Fruit fly (Drosophila melanogaster): ENCODE results near the gene ssp6.
A peak's percentile ranks its signal among the peaks of the same experiment; 100 is the strongest.

The ssp6 gene

dm6 chr3L:6074975-6075692 is 1.4 kb upstream of the ssp6 start, which contains the start of the genes CG13295 and CG6610 (continued):
- no peak for TF ChIP-seq bbx (GFP tag; IDR thresholded peaks at IDR 0.05; ENCODE audit: partially characterized antibody)
- TF ChIP-seq CG14667 (GFP tag; IDR thresholded peaks at IDR 0.05) = peak; percentile 46; the same call in 1 of the 2 replicates
- TF ChIP-seq Stat92E (GFP tag; optimal IDR thresholded peaks at IDR 0.05) = peak in 1 of 3 experiments; percentile 25
- no peak for TF ChIP-seq prd (optimal IDR thresholded peaks at IDR 0.05)
- TF ChIP-seq prd (GFP tag; IDR thresholded peaks at IDR 0.05) = peak; percentile 75
- no peak for TF ChIP-seq vfl (GFP tag; optimal IDR thresholded peaks at IDR 0.05)
- TF ChIP-seq gsb-n (tag; optimal IDR thresholded peaks at IDR 0.05) = peak; percentile 11
- peak; percentile 76 for TF ChIP-seq CG2678 (tag; optimal IDR thresholded peaks at IDR 0.05)
- TF ChIP-seq D (optimal IDR thresholded peaks at IDR 0.05) = no peak
- TF ChIP-seq D (GFP tag; optimal IDR thresholded peaks at IDR 0.05) = peak; percentile 17
- TF ChIP-seq CG9876 (GFP tag; optimal IDR thresholded peaks at IDR 0.05) = no peak
- TF ChIP-seq HLH54F (GFP tag; optimal IDR thresholded peaks at IDR 0.05) = peak; percentile 31
- no peak for TF ChIP-seq btn (GFP tag; optimal IDR thresholded peaks at IDR 0.05)
- peak; percentile 60 for TF ChIP-seq CG11085 (GFP tag; IDR thresholded peaks at IDR 0.05)
- TF ChIP-seq gcm (GFP tag; optimal IDR thresholded peaks at IDR 0.05) = peak; percentile 11
- TF ChIP-seq Ssrp (tag; optimal IDR thresholded peaks at IDR 0.05) = peak; percentile 38
- TF ChIP-seq H2.0 (GFP tag; IDR thresholded peaks at IDR 0.05) = no peak
- no peak for TF ChIP-seq Asciz (GFP tag; optimal IDR thresholded peaks at IDR 0.05)
- no peak for TF ChIP-seq org-1 (GFP tag; optimal IDR thresholded peaks at IDR 0.05)
- TF ChIP-seq ewg (GFP tag; optimal IDR thresholded peaks at IDR 0.05) = peak; percentile 48
- peak; percentile 69; the same call in 2 of the 3 replicates for TF ChIP-seq dysf (GFP tag; IDR thresholded peaks at IDR 0.05)
- TF ChIP-seq Fer1 (GFP tag; optimal IDR thresholded peaks at IDR 0.05) = peak; percentile 37
- TF ChIP-seq CG12155 (GFP tag; optimal IDR thresholded peaks at IDR 0.05) = peak; percentile 44
- TF ChIP-seq Hr51 (GFP tag; optimal IDR thresholded peaks at IDR 0.05) = peak; percentile 59 to 68
- peak; percentile 46; the same call in 1 of the 3 replicates for TF ChIP-seq Aef1 (GFP tag; IDR thresholded peaks at IDR 0.05)
- peak; percentile 40 for TF ChIP-seq pum (GFP tag; optimal IDR thresholded peaks at IDR 0.05)
- TF ChIP-seq CG12769 (tag; optimal IDR thresholded peaks at IDR 0.05) = no peak
- peak; percentile 27; the same call in 1 of the 2 replicates for TF ChIP-seq HLH3B (GFP tag; IDR thresholded peaks at IDR 0.05)
- TF ChIP-seq gfzf (GFP tag; optimal IDR thresholded peaks at IDR 0.05) = peak; percentile 76
- peak; percentile 16 for TF ChIP-seq CG4854 (GFP tag; optimal IDR thresholded peaks at IDR 0.05)
- TF ChIP-seq B-H1 (GFP tag; IDR thresholded peaks at IDR 0.05) = no peak; the same call in 2 of the 3 replicates
- no peak for TF ChIP-seq NC2α (GFP tag; optimal IDR thresholded peaks at IDR 0.05)
- TF ChIP-seq CG15011 (GFP tag; optimal IDR thresholded peaks at IDR 0.05) = peak; percentile 36
- TF ChIP-seq br (optimal IDR thresholded peaks at IDR 0.05) = no peak
- TF ChIP-seq hkb (optimal IDR thresholded peaks at IDR 0.05) = peak; percentile 44
- peak; percentile 23; the same call in 1 of the 2 replicates for TF ChIP-seq hkb (GFP tag; IDR thresholded peaks at IDR 0.05)
- peak; percentile 85 for TF ChIP-seq Ets65A (GFP tag)
- TF ChIP-seq NFAT (GFP tag; IDR thresholded peaks at IDR 0.05) = 0 out of 2 replicates have a peak, but pooled peaks have one; percentile 5
- TF ChIP-seq Mes4 (GFP tag; optimal IDR thresholded peaks at IDR 0.05) = no peak
- peak; percentile 42 for TF ChIP-seq D19A (tag; optimal IDR thresholded peaks at IDR 0.05)
- no peak for TF ChIP-seq CkIIα-i1 (GFP tag; IDR thresholded peaks at IDR 0.05)
- no peak for TF ChIP-seq CG4820 (GFP tag; optimal IDR thresholded peaks at IDR 0.05)
- peak; percentile 62 for TF ChIP-seq CG13894 (tag; optimal IDR thresholded peaks at IDR 0.05)
- TF ChIP-seq CG13287 (GFP tag; IDR thresholded peaks at IDR 0.05; ENCODE audit: partially characterized antibody) = peak; percentile 19; the same call in 1 of the 2 replicates
- peak; percentile 43; the same call in 1 of the 2 replicates for TF ChIP-seq CG6272 (GFP tag; IDR thresholded peaks at IDR 0.05)
- TF ChIP-seq Nf-YC (tag; optimal IDR thresholded peaks at IDR 0.05) = peak; percentile 60
- TF ChIP-seq crp (GFP tag; optimal IDR thresholded peaks at IDR 0.05) = peak in 1 of 2 experiments; percentile 25
- peak; percentile 61 for TF ChIP-seq CG12659 (GFP tag; optimal IDR thresholded peaks at IDR 0.05)
- peak; percentile 59 for TF ChIP-seq CG15514 (GFP tag; optimal IDR thresholded peaks at IDR 0.05)

All from whole organism, embryonic.